Worm (Caenorhabditis elegans): Measurements from ENCODE around the gene gpa-8.

DNA sequence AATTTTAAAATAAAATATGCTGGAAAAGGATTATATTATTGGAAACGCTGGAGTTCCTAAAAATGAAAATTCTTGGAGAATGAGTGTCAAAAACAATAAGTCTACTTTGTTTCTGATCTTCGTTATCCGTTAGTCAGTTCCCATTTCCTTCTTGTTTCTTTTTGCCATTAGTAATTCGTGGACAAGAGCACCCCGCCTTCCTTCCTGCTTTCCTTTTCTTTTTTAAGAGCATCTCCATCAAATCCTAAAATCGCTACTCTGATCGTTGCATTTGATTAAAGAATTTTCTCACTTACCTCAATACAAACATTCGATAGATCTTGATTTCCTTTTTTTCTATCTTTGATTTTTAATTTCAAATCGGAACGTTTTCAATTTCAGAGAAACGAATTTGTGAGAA lies 39.5 kb upstream of the gpa-8 start, which contains the start of gene frpr-15:
- TF ChIP-seq ces-1 (GFP tag; optimal IDR thresholded peaks at IDR 0.05), result no peak
- TF ChIP-seq unc-62 (GFP tag; optimal IDR thresholded peaks at IDR 0.05), result no peak
- no peak for TF ChIP-seq blmp-1 (tag; optimal IDR thresholded peaks at IDR 0.05)
- no peak for TF ChIP-seq snpc-4 (tag; optimal IDR thresholded peaks at IDR 0.05)
- no peak for TF ChIP-seq unc-39 (tag; optimal IDR thresholded peaks at IDR 0.05)
- TF ChIP-seq ztf-11 (tag; optimal IDR thresholded peaks at IDR 0.05), result no peak
- no peak for TF ChIP-seq nhr-237 (tag; optimal IDR thresholded peaks at IDR 0.05)
- no peak for TF ChIP-seq unc-120 (tag; optimal IDR thresholded peaks at IDR 0.05; ENCODE audit: poor library complexity, severe bottlenecking)
- no peak for TF ChIP-seq bed-3 (GFP tag; optimal IDR thresholded peaks at IDR 0.05)
- no peak for TF ChIP-seq elt-1 (tag; optimal IDR thresholded peaks at IDR 0.05; ENCODE audit: borderline replicate concordance, insufficient read depth)
- TF ChIP-seq hlh-1 (tag; optimal IDR thresholded peaks at IDR 0.05), result no peak
- TF ChIP-seq elt-3 (tag; optimal IDR thresholded peaks at IDR 0.05), result no peak
- TF ChIP-seq nhr-12 (tag; optimal IDR thresholded peaks at IDR 0.05), result no peak
